In the genomic region with DNA sequence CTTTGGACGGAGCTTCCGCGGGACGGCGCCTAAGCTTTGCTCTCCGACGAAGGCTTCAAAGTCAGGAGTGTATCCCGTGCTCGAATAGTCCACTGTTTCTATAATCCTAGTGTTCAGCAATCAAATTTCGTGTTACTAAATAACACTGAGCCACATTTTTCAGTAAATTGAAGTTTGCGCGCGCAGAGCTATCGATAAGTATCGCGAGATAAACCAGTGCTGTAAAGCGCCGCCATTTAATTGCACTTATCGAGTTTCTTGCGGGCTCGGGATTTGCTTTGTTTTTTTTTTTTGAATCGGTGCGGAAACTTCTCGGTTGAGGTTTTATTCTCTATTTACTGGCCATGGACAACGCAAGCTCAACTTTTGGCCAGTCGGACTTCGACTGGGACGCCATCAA, we compare ENCODE assay signal across 1 fruit fly cellular context.
TF ChIP-seq lines count a peak whose summit lies in the region.

A gene (minus strand): TSS at position 127 of the 400 bp plus-strand sequence.
A gene (plus strand): TSS at position 216 of the 400 bp plus-strand sequence.

TF ChIP-seq in whole organism, embryonic, 481 proteins besides CTCF, POLR2A, EP300 and RAD21 (continued from another document):
- no peak for TF ChIP-seq CG8944 (GFP tag; optimal IDR thresholded peaks at IDR 0.05; lab: Kevin White, UChicago)
- no peak for TF ChIP-seq CG13894 (tag; optimal IDR thresholded peaks at IDR 0.05; lab: Kevin White, UChicago)
- TF ChIP-seq CG12769 (tag; optimal IDR thresholded peaks at IDR 0.05; lab: Kevin White, UChicago) = no peak
- no peak for TF ChIP-seq sc (optimal IDR thresholded peaks at IDR 0.05; lab: Kevin White, UChicago)
- TF ChIP-seq sc (GFP tag; optimal IDR thresholded peaks at IDR 0.05; lab: Kevin White, UChicago) = no peak
- no peak for TF ChIP-seq wor (GFP tag; IDR thresholded peaks at IDR 0.05; lab: Robert Waterston, UW)
- TF ChIP-seq CG4328 (GFP tag; optimal IDR thresholded peaks at IDR 0.05; lab: Kevin White, UChicago) = no peak
- TF ChIP-seq da (GFP tag; optimal IDR thresholded peaks at IDR 0.05; lab: Kevin White, UChicago) = no peak
- TF ChIP-seq Kr (GFP tag; optimal IDR thresholded peaks at IDR 0.05; lab: Kevin White, UChicago) = no peak
- TF ChIP-seq bsh (GFP tag; optimal IDR thresholded peaks at IDR 0.05; lab: Kevin White, UChicago) = no peak
- no peak for TF ChIP-seq CG34422 (GFP tag; IDR thresholded peaks at IDR 0.05; lab: Robert Waterston, UW)
- no peak; the same call in 2 of the 3 replicates for TF ChIP-seq mld (GFP tag; IDR thresholded peaks at IDR 0.05; lab: Robert Waterston, UW; ENCODE audit: partially characterized antibody)
- TF ChIP-seq CG16863 (GFP tag; optimal IDR thresholded peaks at IDR 0.05; lab: Kevin White, UChicago) = no peak
- TF ChIP-seq ro (GFP tag; IDR thresholded peaks at IDR 0.05; lab: Robert Waterston, UW) = no peak
- no peak for TF ChIP-seq btn (GFP tag; optimal IDR thresholded peaks at IDR 0.05; lab: Kevin White, UChicago)
- TF ChIP-seq unpg (GFP tag; optimal IDR thresholded peaks at IDR 0.05; lab: Kevin White, UChicago) = no peak
- TF ChIP-seq lilli (GFP tag; optimal IDR thresholded peaks at IDR 0.05; lab: Kevin White, UChicago) = peak; percentile 18
- no peak for TF ChIP-seq schlank (tag; optimal IDR thresholded peaks at IDR 0.05; lab: Kevin White, UChicago)
- no peak for TF ChIP-seq z (GFP tag; IDR thresholded peaks at IDR 0.05; lab: Robert Waterston, UW)
- no peak for TF ChIP-seq Oli (tag; optimal IDR thresholded peaks at IDR 0.05; lab: Kevin White, UChicago)
- no peak for TF ChIP-seq CG2712 (tag; optimal IDR thresholded peaks at IDR 0.05; lab: Kevin White, UChicago)
- no peak for TF ChIP-seq wek (GFP tag; optimal IDR thresholded peaks at IDR 0.05; lab: Kevin White, UChicago)
- TF ChIP-seq prd (optimal IDR thresholded peaks at IDR 0.05; lab: Kevin White, UChicago) = no peak
- TF ChIP-seq prd (GFP tag; IDR thresholded peaks at IDR 0.05; lab: Robert Waterston, UW) = 0 out of 3 replicates have a peak, but pooled peaks have one; percentile 16
- no peak for TF ChIP-seq nerfin-1 (tag; optimal IDR thresholded peaks at IDR 0.05; lab: Kevin White, UChicago)
- TF ChIP-seq Camta (GFP tag; optimal IDR thresholded peaks at IDR 0.05; lab: Kevin White, UChicago) = peak; percentile 9
- peak; percentile 70 for TF ChIP-seq pzg (GFP tag; optimal IDR thresholded peaks at IDR 0.05; lab: Kevin White, UChicago)
- TF ChIP-seq disco-r (GFP tag; optimal IDR thresholded peaks at IDR 0.05; lab: Kevin White, UChicago) = no peak
- peak; percentile 74 for TF ChIP-seq CG6791 (GFP tag; IDR thresholded peaks at IDR 0.05; lab: Robert Waterston, UW; ENCODE audit: partially characterized antibody)
- no peak for TF ChIP-seq Doc2 (GFP tag; IDR thresholded peaks at IDR 0.05; lab: Robert Waterston, UW)
- no peak for TF ChIP-seq bowl (GFP tag; IDR thresholded peaks at IDR 0.05; lab: Robert Waterston, UW)
- peak; percentile 38 for TF ChIP-seq CG14710 (tag; optimal IDR thresholded peaks at IDR 0.05; lab: Kevin White, UChicago)
- no peak for TF ChIP-seq CG4854 (GFP tag; optimal IDR thresholded peaks at IDR 0.05; lab: Kevin White, UChicago)
- no peak for TF ChIP-seq CG2202 (tag; optimal IDR thresholded peaks at IDR 0.05; lab: Kevin White, UChicago)
- TF ChIP-seq CG12942 (GFP tag; optimal IDR thresholded peaks at IDR 0.05; lab: Kevin White, UChicago) = no peak
- no peak for TF ChIP-seq CG5953 (GFP tag; IDR thresholded peaks at IDR 0.05; lab: Robert Waterston, UW)
- TF ChIP-seq mirr (GFP tag; optimal IDR thresholded peaks at IDR 0.05; lab: Kevin White, UChicago) = no peak
- TF ChIP-seq HLHmδ (GFP tag; optimal IDR thresholded peaks at IDR 0.05; lab: Kevin White, UChicago) = no peak
- no peak for TF ChIP-seq CG31441 (GFP tag; IDR thresholded peaks at IDR 0.05; lab: Robert Waterston, UW)
- TF ChIP-seq ara (GFP tag; IDR thresholded peaks at IDR 0.05; lab: Robert Waterston, UW) = no peak
- no peak for TF ChIP-seq NK7.1 (GFP tag; optimal IDR thresholded peaks at IDR 0.05; lab: Kevin White, UChicago)
- TF ChIP-seq CG6175 (GFP tag; IDR thresholded peaks at IDR 0.05; lab: Robert Waterston, UW) = no peak
- TF ChIP-seq CG11560 (tag; IDR thresholded peaks at IDR 0.05; lab: Robert Waterston, UW) = no peak
- TF ChIP-seq stc (GFP tag; IDR thresholded peaks at IDR 0.05; lab: Robert Waterston, UW) = no peak
- no peak for TF ChIP-seq B-H1 (GFP tag; IDR thresholded peaks at IDR 0.05; lab: Robert Waterston, UW)
- TF ChIP-seq dati (GFP tag; IDR thresholded peaks at IDR 0.05; lab: Robert Waterston, UW) = no peak
- TF ChIP-seq gt (GFP tag; IDR thresholded peaks at IDR 0.05; lab: Robert Waterston, UW) = no peak
- no peak for TF ChIP-seq ap (GFP tag; IDR thresholded peaks at IDR 0.05; lab: Robert Waterston, UW)
- no peak for TF ChIP-seq exex (tag; optimal IDR thresholded peaks at IDR 0.05; lab: Kevin White, UChicago)
- no peak for TF ChIP-seq CG17361 (GFP tag; IDR thresholded peaks at IDR 0.05; lab: Robert Waterston, UW)
- no peak for TF ChIP-seq eyg (GFP tag; optimal IDR thresholded peaks at IDR 0.05; lab: Kevin White, UChicago)
- no peak for TF ChIP-seq p53 (GFP tag; optimal IDR thresholded peaks at IDR 0.05; lab: Kevin White, UChicago)
- no peak for TF ChIP-seq Hr3 (GFP tag; optimal IDR thresholded peaks at IDR 0.05; lab: Kevin White, UChicago)
- TF ChIP-seq Taf1 (GFP tag; IDR thresholded peaks at IDR 0.05; lab: Robert Waterston, UW) = no peak
- TF ChIP-seq jing (GFP tag; optimal IDR thresholded peaks at IDR 0.05; lab: Kevin White, UChicago) = no peak
- TF ChIP-seq danr (GFP tag; IDR thresholded peaks at IDR 0.05; lab: Robert Waterston, UW) = no peak
- no peak for TF ChIP-seq onecut (GFP tag; IDR thresholded peaks at IDR 0.05; lab: Robert Waterston, UW)
- no peak for TF ChIP-seq dmrt11E (tag; optimal IDR thresholded peaks at IDR 0.05; lab: Kevin White, UChicago)
- no peak for TF ChIP-seq Ravus (GFP tag; IDR thresholded peaks at IDR 0.05; lab: Robert Waterston, UW)
- TF ChIP-seq trem (tag; optimal IDR thresholded peaks at IDR 0.05; lab: Kevin White, UChicago) = peak; percentile 33
- no peak for TF ChIP-seq kah (GFP tag; optimal IDR thresholded peaks at IDR 0.05; lab: Kevin White, UChicago)
- no peak for TF ChIP-seq grau (tag; optimal IDR thresholded peaks at IDR 0.05; lab: Kevin White, UChicago)
- TF ChIP-seq CG18619 (GFP tag; optimal IDR thresholded peaks at IDR 0.05; lab: Kevin White, UChicago) = no peak
- TF ChIP-seq esg (GFP tag; conservative IDR thresholded peaks at IDR 0.05; lab: Robert Waterston, UW) = no peak
- peak; percentile 40 to 56 for TF ChIP-seq dpn (GFP tag; optimal IDR thresholded peaks at IDR 0.05; lab: Kevin White, UChicago)
- TF ChIP-seq CG9876 (GFP tag; optimal IDR thresholded peaks at IDR 0.05; lab: Kevin White, UChicago) = no peak
- no peak for TF ChIP-seq CG31365 (tag; optimal IDR thresholded peaks at IDR 0.05; lab: Kevin White, UChicago)
- TF ChIP-seq Antp (GFP tag; optimal IDR thresholded peaks at IDR 0.05; lab: Kevin White, UChicago) = peak; percentile 32
- peak; percentile 39 for TF ChIP-seq CG13624 (GFP tag; optimal IDR thresholded peaks at IDR 0.05; lab: Kevin White, UChicago)
- TF ChIP-seq abd-A (tag; optimal IDR thresholded peaks at IDR 0.05; lab: Kevin White, UChicago) = no peak
- no peak for TF ChIP-seq Sry-β (GFP tag; optimal IDR thresholded peaks at IDR 0.05; lab: Kevin White, UChicago)
- TF ChIP-seq kni (GFP tag; optimal IDR thresholded peaks at IDR 0.05; lab: Kevin White, UChicago) = no peak
- peak; percentile 34 for TF ChIP-seq HmgD (GFP tag; optimal IDR thresholded peaks at IDR 0.05; lab: Kevin White, UChicago)
- peak; percentile 71; the same call in 3 of the 4 replicates for TF ChIP-seq Dll (GFP tag; IDR thresholded peaks at IDR 0.05; lab: Robert Waterston, UW; ENCODE audit: partially characterized antibody)
- no peak for TF ChIP-seq br (optimal IDR thresholded peaks at IDR 0.05; lab: Kevin White, UChicago)
- no peak for TF ChIP-seq NC2β (GFP tag; optimal IDR thresholded peaks at IDR 0.05; lab: Kevin White, UChicago)
- TF ChIP-seq CG8281 (tag; optimal IDR thresholded peaks at IDR 0.05; lab: Kevin White, UChicago) = no peak
- no peak for TF ChIP-seq Hmr (GFP tag; optimal IDR thresholded peaks at IDR 0.05; lab: Kevin White, UChicago)
- no peak for TF ChIP-seq ham (GFP tag; IDR thresholded peaks at IDR 0.05; lab: Robert Waterston, UW)
